Worm (Caenorhabditis elegans) whole organism, L1 larva: Measurements from ENCODE around the gene F44F4.15.

Source experiments
- efl-1 ChIP-seq, 4 experiments: fragments of 150-350 bp; optimal IDR thresholded peaks in 3 of 4; peaks in 1 of 4; 1 replicate in 1 of 4; 2 replicates in 3 of 4; lab custom pipeline; 2014; ENCODE audit warnings: missing biosample characterization in 2 of 4, missing genetic modification characterization in 2 of 4, missing genetic modification reagents in 2 of 4
- elt-3 ChIP-seq, 6 experiments: fragments of 150-350 bp in 1 of 6; sonication (generic microtip); optimal IDR thresholded peaks; 2 replicates each; lab custom pipeline; 2017 to 2018; ENCODE audit warnings: missing biosample characterization in 6 of 6, missing genetic modification characterization in 6 of 6, inconsistent platforms in 1 of 6
- fkh-10 ChIP-seq: sonication (generic microtip); optimal IDR thresholded peaks from 2 replicates; lab custom pipeline; 2017; ENCODE audit warnings: missing biosample characterization, missing genetic modification reagents, missing genetic modification characterization
- lin-39 ChIP-seq: fragments of 150-350 bp; optimal IDR thresholded peaks from 2 replicates; lab custom pipeline; 2014; ENCODE audit warnings: missing biosample characterization, missing genetic modification reagents, missing genetic modification characterization
- lir-3 ChIP-seq: sonication (generic microtip); optimal IDR thresholded peaks from 2 replicates; lab custom pipeline; 2016; ENCODE audit warnings: mild to moderate bottlenecking, missing genetic modification characterization, moderate library complexity, missing compliant biosample characterization; ENCODE audit not compliant: poor library complexity
- nhr-12 ChIP-seq: sonication (generic microtip); optimal IDR thresholded peaks from 2 replicates; lab custom pipeline; 2017; ENCODE audit warnings: missing biosample characterization, missing genetic modification characterization
- nhr-76 ChIP-seq: sonication (generic microtip); optimal IDR thresholded peaks from 2 replicates; lab custom pipeline; 2017; ENCODE audit warnings: missing biosample characterization, missing genetic modification characterization
- nhr-77 ChIP-seq: fragments of 150-350 bp; optimal IDR thresholded peaks from 2 replicates; lab custom pipeline; 2014; ENCODE audit warnings: missing biosample characterization, missing genetic modification characterization
- pqm-1 ChIP-seq: sonication (generic microtip); optimal IDR thresholded peaks from 3 replicates; lab custom pipeline; 2017; ENCODE audit warnings: missing biosample characterization, missing genetic modification characterization
- unc-62 ChIP-seq: fragments of 150-350 bp; optimal IDR thresholded peaks from 2 replicates; lab custom pipeline; 2014; ENCODE audit warnings: missing biosample characterization, missing genetic modification reagents, missing genetic modification characterization

DNA sequence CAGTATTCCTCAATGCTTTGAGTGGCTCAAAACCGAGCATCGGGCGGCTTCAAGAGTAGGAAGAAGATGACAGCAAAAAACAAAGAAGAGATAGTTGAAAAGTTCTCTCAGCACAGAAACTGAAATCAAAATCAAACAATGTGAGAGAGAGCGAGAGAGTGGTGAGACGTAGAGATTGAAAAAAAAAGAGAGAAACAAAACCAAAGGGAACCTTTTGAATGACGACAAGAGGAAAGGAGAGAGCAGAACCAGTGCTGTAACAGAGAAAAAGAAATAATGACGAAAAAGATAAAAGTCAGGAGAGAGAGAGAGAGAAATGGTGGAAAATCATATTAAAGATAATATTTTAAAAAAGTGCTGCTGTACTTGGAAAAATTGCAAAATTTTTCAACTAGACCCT, 47.2 kb upstream of the F44F4.15 start:
- TF ChIP-seq efl-1 (optimal IDR thresholded peaks at IDR 0.05; lab: Kevin White, UChicago) (peak; percentile 33 to 42), efl-1 (GFP tag; optimal IDR thresholded peaks at IDR 0.05 in 1 of 2; lab: Kevin White, UChicago) (no peak), nhr-77 (tag; lab: Kevin White, UChicago) (no peak), lin-39 (no peak), nhr-76 (tag; lab: Kevin White, UChicago) (no peak), lir-3 (tag; lab: Kevin White, UChicago) (no peak), nhr-12 (tag; lab: Kevin White, UChicago) (no peak), pqm-1 (tag; lab: Kevin White, UChicago) (no peak), unc-62 (GFP tag; lab: Kevin White, UChicago) (no peak), elt-3 (tag; optimal IDR thresholded peaks at IDR 0.05; lab: Kevin White, UChicago) (no peak), fkh-10 (no peak)
